Worm (Caenorhabditis elegans) whole organism, L4/young adult: ENCODE data around the gene rbm-34.

ENCODE experiments used
- W03F9.2 ChIP-seq: fragments of 150-350 bp; optimal IDR thresholded peaks from 2 replicates; lab custom pipeline; 2014; ENCODE audit warnings: missing biosample characterization, missing genetic modification characterization
- him-1 ChIP-seq: sonication (generic microtip); optimal IDR thresholded peaks from 2 replicates; lab custom pipeline; 2016; ENCODE audit warnings: missing genotype, missing genetic modification reagents, missing genetic modification characterization, missing compliant biosample characterization

DNA sequence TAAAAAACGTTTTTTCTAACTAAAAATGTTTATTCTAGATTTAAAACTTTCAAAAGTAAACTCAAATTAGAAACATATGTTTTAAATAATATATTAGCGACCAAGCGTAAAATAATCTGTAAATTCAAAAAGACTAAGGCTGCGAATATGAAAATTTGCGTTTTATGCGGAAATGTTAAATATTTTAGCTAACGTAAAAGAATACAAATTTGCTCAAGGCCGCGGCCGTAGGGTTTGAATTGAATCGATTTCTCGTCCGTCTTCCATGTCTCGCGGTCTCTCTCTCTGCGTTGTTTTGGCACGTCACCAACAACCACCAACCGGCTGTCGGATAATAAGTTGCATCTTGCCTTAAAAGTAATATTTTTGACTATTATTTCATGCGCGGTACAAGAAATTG is 8.6 kb downstream of the rbm-34 start, which contains the start of gene F11A10.5:
- no peak for TF ChIP-seq W03F9.2 (tag; lab: Kevin White, UChicago)
- no peak for TF ChIP-seq him-1 (tag; lab: Kevin White, UChicago)
